Worm (Caenorhabditis elegans): Measurements from ENCODE around the gene ndg-4.

Gene ndg-4

DNA sequence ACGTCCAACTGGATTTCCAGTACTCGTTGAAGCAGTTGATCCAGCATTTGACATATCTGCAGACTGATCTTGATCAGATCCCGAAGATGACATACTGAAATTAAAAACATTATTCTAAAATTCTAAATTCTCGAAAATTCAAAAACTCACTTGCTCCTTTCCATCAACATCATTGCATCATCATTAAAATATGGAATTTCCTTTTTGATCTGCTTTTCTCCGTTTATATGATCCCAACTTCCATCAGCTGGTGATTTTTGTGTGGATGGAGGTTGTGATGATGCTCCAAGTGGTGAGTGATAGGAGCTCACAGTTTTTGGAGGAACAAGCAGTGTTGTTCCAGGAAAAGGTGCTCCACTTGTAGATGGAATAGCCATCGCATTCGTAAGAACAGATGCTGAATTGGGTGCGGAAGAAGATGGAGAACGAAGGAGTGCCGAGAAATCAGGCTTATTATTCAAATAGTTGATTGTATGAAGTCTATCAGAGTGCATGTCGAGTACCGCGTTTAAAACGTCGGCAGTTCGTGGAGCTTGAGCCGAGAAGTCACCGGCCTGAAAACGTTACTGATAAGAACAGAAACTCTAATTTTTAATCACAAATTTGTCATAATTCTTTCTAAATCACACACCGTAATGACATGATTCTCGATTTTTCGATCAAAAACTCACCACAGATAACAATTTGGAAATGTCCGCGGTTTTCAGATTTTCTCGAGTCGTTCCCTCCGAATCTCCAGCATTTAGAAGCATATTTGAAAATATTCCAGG, 26.0 kb upstream of the ndg-4 start:
- no peak for TF ChIP-seq unc-62 (GFP tag; optimal IDR thresholded peaks at IDR 0.05)

DNA sequence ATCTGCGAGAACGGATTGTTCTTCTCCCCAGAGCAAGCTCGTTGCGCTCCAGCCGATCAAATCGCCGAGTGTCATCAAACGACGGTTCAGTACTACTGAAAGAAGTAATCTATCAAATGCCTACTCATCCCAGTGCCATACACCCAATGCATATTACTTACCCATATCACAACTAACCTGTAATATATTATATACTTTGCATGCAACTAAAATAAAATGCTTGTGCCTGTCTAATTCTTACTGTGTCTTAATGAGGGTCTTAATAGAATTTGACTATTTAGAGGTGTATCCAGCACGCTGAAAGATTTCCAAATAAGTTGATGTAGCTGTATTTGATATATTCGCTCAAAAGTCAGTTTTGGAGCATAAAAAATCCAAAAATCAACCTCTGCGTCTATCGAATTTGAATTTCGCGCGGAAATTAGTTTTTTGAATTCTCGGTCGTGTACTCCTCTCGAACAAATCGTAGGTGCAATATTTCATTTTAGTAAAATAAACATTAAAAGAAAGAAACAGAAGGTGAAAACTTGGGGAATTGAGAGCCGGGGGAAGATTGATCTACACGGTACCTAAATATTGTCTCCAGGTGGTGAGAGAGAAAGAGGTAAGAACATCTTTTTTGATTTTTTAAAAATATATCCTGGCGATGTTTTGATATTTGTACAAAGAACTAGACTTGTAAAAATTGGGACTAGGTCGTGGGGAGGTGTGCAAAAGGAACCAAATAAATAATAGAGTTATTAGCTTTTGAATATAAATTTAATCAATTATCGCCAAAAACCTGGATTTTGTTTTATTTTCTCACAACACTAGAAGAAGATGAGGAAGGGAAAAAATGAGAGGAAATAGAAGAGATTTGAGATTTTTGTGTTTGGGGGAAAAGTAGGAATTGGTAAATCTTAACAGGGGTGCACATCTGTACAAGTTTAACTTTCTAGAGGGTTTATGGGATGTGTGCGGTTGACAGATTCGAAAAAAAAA, 24.3 kb upstream of the ndg-4 start:
- TF ChIP-seq unc-62 (GFP tag; optimal IDR thresholded peaks at IDR 0.05): no peak

DNA sequence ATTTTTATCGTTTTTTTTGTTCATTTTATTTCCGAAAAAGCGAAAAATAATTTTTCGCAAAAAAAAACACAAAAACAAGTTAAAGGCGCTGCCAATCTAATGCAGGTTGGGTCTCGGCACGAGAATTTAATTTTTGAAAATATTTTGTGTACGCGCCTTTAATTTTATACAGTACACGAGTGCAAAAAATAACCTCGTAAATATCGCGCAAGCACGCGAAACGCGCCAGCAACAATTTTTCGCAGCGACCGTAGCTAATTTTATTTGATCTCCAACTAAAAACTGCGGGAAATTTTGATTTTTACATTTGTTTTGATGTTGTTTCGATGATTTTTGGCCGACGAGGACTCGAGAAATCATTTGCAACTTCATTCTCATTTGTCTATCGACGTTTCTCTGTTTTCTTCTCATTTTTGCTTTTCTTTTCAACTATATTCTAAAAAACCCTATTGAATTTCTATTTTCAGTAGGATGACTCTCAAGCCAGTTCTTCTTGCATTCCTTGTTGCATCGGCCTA, 21.8 kb upstream of the ndg-4 start, which contains the start of gene cpg-1:
Gene cpg-1, plus strand, starts transcription at position 468 of the 518 bp plus-strand sequence.
- no peak for TF ChIP-seq unc-62 (GFP tag; optimal IDR thresholded peaks at IDR 0.05)

DNA sequence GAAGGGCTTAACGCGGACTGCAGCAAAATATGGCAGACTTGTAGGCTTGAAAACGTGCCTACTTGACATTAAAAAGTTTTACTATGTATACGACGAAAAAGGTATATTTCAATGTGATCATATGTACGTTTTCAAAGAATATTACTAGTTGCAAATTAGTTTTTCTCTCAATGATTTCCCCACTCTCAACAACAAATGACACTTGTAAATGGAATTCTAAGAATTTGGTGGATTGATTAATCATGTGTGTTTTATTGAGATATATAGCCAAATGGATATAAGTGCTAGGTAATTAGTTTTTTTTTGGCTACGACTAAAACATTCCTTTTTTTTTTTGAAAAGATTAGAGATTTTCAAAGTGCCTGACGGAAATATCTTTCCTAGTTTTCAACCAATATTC, 20.1 kb upstream of the ndg-4 start:
- TF ChIP-seq unc-62 (GFP tag; optimal IDR thresholded peaks at IDR 0.05): no peak

DNA sequence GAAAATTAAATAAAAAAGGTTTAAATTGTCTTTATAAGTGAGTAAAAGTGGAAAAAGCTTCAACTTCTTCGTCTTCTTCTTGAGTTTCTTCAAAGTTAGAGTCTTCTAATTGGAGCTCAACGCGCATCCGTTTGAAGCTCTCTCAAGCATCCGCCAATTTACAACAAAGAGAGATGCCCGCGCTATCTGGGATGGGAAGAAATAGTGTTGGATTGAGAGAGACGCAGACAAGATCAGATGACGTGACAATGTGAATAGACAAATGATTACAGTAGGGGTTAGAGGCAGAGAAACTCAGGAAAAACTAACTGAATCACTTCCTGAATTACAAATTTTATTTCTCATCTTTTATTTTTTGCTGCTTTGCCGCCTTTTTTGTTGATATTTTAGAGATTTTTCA, 15.8 kb upstream of the ndg-4 start:
- TF ChIP-seq unc-62 (GFP tag; optimal IDR thresholded peaks at IDR 0.05): no peak

DNA sequence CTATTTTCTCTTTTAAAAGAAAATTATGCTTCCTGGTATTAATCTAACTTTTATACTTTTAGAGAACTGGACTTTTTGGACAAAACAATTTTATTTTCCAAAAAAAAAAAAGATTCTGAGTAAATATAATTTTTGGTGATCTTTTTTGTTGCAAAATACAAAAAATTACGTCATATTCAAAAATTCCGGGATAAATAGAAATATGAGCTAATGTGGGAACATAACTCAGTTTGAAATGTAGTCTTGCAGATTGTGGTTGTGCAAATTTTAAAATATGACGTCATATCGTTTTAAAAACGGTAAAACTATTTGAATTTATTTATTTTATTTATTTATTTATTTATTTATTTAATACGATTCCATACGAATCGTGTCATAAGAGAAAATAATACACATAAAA, 14.6 kb upstream of the ndg-4 start:
- no peak for TF ChIP-seq unc-62 (GFP tag; optimal IDR thresholded peaks at IDR 0.05)

DNA sequence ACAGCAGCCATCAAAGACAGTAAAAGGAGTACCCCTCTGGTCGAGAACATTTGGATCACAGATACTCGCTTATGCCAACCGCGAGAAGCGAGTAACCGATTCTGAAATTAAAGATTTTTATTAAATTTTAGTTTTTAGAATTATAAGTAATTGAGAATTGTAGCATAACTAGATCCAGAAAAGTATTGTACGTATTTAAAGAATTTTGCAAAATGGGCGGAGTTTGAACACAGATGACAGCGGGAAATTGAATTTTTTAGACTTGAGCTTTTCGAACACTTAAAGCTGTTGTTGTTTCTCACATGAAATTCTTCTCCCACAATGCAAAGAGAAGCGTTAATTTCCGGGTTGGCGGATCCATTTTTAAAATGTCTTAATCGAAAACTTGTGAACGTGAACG, 10.3 kb upstream of the ndg-4 start, which contains the start of gene ins-17:
Gene ins-17, minus strand, starts transcription at position 101 of the 400 bp plus-strand sequence.
- no peak for TF ChIP-seq unc-62 (GFP tag; optimal IDR thresholded peaks at IDR 0.05)

DNA sequence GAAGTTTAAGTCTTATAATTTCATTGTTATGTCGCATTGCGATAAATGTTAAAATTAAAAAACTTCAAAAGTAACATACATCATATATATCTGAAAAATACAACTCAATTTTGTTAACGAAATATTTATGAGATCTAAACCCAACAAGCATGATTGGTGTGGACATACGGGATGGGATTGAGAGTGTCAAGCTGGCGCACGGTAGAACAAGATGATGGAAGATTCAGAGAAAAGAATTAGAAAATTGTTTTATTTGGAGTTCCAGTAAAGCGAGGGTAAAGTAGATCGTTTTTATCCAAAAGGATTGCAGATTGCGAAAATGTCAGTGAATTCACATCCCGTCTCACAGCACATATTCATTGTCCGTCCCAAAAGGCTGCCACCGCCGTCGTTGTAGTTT, 9.6 kb upstream of the ndg-4 start:
- TF ChIP-seq unc-62 (GFP tag; optimal IDR thresholded peaks at IDR 0.05): no peak

DNA sequence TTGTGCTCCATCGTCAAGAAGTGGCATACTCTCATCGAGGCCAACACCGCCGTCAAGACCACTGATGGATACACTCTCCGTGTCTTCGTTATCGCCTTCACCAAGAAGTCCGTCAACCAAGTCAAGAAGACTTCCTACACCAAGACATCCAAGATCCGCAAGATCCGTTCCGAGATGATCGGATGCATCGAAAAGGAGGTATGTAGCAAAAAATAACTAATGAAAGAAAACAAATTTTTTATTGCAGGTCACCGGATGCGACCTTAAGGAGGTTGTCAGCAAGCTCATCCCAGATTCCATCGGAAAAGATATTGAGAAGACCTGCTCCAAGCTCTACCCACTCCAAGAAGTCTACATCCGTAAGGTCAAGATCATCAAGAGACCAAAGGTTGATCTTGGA, 9.1 kb upstream of the ndg-4 start:
- no peak for TF ChIP-seq unc-62 (GFP tag; optimal IDR thresholded peaks at IDR 0.05)

DNA sequence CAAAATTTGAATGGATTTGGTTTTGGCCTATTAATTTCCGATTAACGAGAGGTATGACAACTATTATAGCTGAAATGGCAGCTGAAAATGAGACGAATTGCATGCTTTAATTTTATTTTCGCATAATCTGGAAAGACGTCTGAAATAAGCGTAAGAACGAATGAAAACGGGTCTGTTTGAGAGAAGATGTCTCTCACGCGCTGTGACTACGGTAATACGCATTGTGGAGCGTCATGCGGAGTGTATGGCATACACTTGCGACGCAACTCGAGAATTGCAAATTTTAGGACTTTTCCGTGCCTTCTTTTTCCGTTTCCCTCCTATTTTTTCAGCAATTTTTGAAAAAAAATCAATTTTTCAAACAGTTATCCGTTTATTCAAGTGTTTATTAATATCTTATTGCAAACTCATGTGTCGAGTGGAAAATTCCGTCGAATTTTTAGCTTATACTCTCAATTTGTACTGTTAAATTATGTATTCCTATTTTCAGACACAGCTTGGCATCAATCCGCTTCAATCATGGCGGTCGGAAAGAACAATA, 8.3 kb upstream of the ndg-4 start, which contains the start of gene rps-1:
Gene rps-1, plus strand, starts transcription at position 491 of the 541 bp plus-strand sequence.
- no peak for TF ChIP-seq unc-62 (GFP tag; optimal IDR thresholded peaks at IDR 0.05)

DNA sequence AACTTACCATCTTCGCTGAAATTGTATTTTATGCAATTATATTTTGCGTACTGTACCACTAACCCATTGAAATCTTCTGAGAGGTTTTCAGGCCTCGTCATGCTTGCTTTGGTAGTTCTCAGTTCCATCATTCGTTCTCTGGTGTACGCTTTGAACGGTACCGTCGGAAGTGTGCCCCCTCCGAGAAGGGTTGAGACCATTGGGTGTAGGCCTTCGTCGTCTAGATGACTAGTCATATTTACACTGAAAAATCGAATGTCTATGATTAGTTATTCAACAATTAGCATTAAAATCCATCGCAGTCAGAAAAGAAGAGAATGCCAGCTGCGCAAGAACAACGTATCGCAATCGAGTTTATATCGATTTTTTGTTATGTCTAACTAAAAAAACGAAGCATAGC, 7.7 kb upstream of the ndg-4 start, which contains the start of gene ifet-1:
Gene ifet-1, minus strand, starts transcription at position 243 of the 400 bp plus-strand sequence.
- no peak for TF ChIP-seq unc-62 (GFP tag; optimal IDR thresholded peaks at IDR 0.05)

DNA sequence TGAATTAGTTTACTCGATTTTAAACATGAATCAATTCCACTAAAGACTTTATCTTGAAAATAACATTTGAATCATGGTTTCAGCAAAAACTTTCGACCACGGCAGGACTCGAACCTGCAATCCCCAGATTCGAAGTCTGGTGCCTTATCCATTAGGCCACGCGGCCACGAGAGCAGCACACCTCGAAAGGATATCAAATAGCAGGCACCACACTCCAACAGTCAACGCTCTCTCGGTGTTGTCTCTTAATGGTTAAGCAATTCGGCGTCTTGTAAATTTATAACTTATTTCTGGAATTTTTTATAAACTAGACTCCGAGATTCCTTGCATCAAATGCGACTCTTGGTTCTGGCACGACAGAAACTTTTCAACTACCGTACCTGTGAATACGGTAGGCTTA, 3.6 kb upstream of the ndg-4 start:
- TF ChIP-seq unc-62 (GFP tag; optimal IDR thresholded peaks at IDR 0.05): no peak

DNA sequence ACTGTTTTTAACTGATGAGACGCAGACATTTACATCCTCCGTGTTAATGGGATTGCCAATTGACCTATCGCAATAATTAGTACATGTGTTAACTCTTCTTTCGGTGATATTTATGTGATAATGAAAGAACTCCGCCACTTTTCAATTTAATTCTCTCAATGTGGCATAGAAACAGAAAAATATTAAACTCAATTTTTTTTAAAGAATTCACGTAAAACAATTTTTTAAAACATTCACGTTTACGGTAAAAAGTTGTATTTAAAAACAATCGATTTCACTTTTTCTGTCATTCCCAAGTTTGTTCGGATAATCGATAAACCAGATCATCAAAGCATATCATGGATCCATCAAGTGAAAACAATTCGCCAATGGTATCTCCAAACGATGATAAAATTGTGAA, 1.6 kb upstream of the ndg-4 start, which contains the start of gene mstr-2:
Gene mstr-2, plus strand, starts transcription at position 301 of the 400 bp plus-strand sequence.
- TF ChIP-seq unc-62 (GFP tag; optimal IDR thresholded peaks at IDR 0.05): no peak

DNA sequence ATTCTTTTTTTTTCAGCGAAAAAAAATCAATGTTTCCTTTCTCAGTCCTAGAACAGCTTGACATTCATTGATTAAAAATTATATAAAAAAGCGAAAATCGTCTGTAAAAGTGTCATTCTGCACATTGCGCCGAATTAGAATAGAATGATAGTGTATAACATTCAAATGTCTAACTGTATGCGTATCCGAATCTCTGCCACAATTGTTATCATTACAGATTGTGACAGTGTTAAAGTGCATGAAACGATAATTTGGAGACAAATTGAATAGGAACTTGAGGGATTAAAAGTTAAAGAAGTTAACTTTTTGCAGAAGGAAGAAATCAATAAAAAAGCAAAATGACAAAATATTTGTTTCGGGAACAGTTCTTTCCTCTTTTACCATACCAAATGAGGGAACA, 1.2 kb upstream of the ndg-4 start:
- TF ChIP-seq unc-62 (GFP tag; optimal IDR thresholded peaks at IDR 0.05): no peak

DNA sequence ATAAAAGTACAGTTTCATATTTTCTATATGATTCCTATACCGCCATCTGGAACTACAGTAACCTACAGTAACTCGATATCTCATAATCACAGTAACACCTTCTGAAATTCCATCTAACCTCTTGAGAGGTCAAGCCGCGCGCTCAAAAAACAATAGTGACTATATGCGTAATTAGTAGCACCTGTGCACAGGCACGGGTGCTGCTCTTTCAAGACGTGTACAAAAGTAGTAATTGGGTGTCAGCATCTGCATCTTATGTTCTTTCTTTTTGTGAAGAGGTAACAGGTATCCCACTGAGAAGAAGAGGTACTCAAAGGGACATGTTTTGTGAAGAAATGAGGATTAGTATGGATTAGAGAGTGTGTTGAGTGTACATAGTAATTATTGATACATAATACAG, 5.8 kb downstream of the ndg-4 start:
- no peak for TF ChIP-seq unc-62 (GFP tag; optimal IDR thresholded peaks at IDR 0.05)

DNA sequence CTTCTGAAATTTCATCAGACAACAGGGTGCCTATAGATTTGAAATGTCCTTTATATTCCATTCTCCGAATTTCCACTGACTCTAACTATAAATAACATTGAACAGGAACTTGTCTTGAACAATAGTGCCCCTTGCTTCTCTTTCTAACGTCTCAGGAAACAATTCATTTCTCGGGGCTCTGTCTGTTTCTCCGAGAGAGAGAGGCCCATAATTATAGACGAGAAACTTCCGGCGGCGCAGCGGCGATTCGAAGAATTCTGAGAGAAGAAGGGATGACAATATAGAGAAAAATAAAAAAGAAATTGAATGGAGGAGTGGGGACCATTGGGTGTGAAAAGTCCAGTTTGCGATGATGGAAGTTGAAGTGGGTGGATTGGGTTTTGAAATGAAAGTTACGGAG, 6.9 kb downstream of the ndg-4 start:
- TF ChIP-seq unc-62 (GFP tag; optimal IDR thresholded peaks at IDR 0.05): no peak

All from whole organism, dauer.